Worm (Caenorhabditis elegans) whole organism, early embryonic: ENCODE measurements around the gene srg-41.
A peak's percentile ranks its signal among the peaks of the same experiment; 100 is the strongest.

Experiments
- B0310.2 ChIP-seq: sonication (generic microtip); optimal IDR thresholded peaks from 2 replicates; lab custom pipeline; 2016; ENCODE audit warnings: mild to moderate bottlenecking, missing genetic modification characterization, missing compliant biosample characterization
- F13C5.2 ChIP-seq: sonication (generic microtip); optimal IDR thresholded peaks from 2 replicates; lab custom pipeline; 2017; ENCODE audit warnings: mild to moderate bottlenecking, missing genetic modification characterization, inconsistent platforms, missing compliant biosample characterization
- aly-1 ChIP-seq: sonication (generic microtip); optimal IDR thresholded peaks from 2 replicates; lab custom pipeline; 2016; ENCODE audit warnings: missing genetic modification characterization, missing compliant biosample characterization
- ama-1 ChIP-seq: fragments of 150-350 bp; optimal IDR thresholded peaks from 2 replicates; lab custom pipeline; 2014
- ceh-13 ChIP-seq: fragments of 200-800 bp; sonication (Bioruptor generic); optimal IDR thresholded peaks from 2 replicates; lab custom pipeline; 2018; ENCODE audit warnings: mild to moderate bottlenecking, missing genetic modification characterization, missing compliant biosample characterization
- ceh-36 ChIP-seq: sonication (generic microtip); optimal IDR thresholded peaks from 2 replicates; lab custom pipeline; 2016; ENCODE audit warnings: missing genetic modification characterization, inconsistent platforms, missing compliant biosample characterization
- ets-7 ChIP-seq: sonication (generic microtip); optimal IDR thresholded peaks from 2 replicates; lab custom pipeline; 2016; ENCODE audit warnings: missing genotype, missing genetic modification characterization, missing compliant biosample characterization
- flt-1 ChIP-seq: fragments of 200-800 bp; sonication (Bioruptor generic); IDR thresholded peaks from 2 replicates; pipeline ENCODE4 v1.3.6; 2022; ENCODE audit warnings: missing genetic modification characterization, missing compliant biosample characterization
- hmbx-1 ChIP-seq: sonication (generic microtip); optimal IDR thresholded peaks from 2 replicates; lab custom pipeline; 2016; ENCODE audit warnings: mild to moderate bottlenecking, missing genetic modification characterization, missing compliant biosample characterization
- hmg-4 ChIP-seq: fragments of 200-800 bp; sonication (Bioruptor generic); optimal IDR thresholded peaks from 2 replicates; lab custom pipeline; 2018; ENCODE audit warnings: mild to moderate bottlenecking, missing genetic modification characterization, missing compliant biosample characterization
- hnd-1 ChIP-seq: sonication (generic microtip); optimal IDR thresholded peaks from 2 replicates; lab custom pipeline; 2016; ENCODE audit warnings: missing genetic modification characterization, missing compliant biosample characterization
- pes-1 ChIP-seq: fragments of 200-800 bp; sonication (Bioruptor generic); IDR thresholded peaks from 2 replicates; pipeline ENCODE4 v1.3.6; 2022; ENCODE audit warnings: missing genetic modification reagents, missing genetic modification characterization, missing compliant biosample characterization
- scrt-1 ChIP-seq: fragments of 200-800 bp; sonication (Bioruptor generic); IDR thresholded peaks from 2 replicates; pipeline ENCODE4 v1.3.6; 2022; ENCODE audit warnings: missing genetic modification characterization, missing compliant biosample characterization
- sea-1 ChIP-seq: fragments of 200-800 bp; sonication (Bioruptor generic); conservative IDR thresholded peaks from 2 replicates; pipeline ENCODE4 v1.3.6; 2022; ENCODE audit warnings: missing genetic modification characterization, missing compliant biosample characterization
- tbx-11 ChIP-seq: fragments of 200-800 bp; sonication (Bioruptor generic); IDR thresholded peaks from 2 replicates; pipeline ENCODE4 v1.3.6; 2022; ENCODE audit warnings: missing genetic modification characterization, missing compliant biosample characterization
- tbx-37 ChIP-seq: fragments of 200-800 bp; sonication (Bioruptor generic); conservative IDR thresholded peaks from 2 replicates; pipeline ENCODE4 v1.3.6; 2022; ENCODE audit warnings: missing genetic modification reagents, missing genetic modification characterization, missing compliant biosample characterization
- tra-4 ChIP-seq: sonication (generic microtip); optimal IDR thresholded peaks from 2 replicates; lab custom pipeline; 2017; ENCODE audit warnings: missing genetic modification characterization, missing compliant biosample characterization

srg-41 gene

ce11 chrV:11113041-11113574 is 48.6 kb downstream of the srg-41 start, which contains the start of gene erfa-3:
Gene erfa-3 (minus strand): TSS chrV:11113091.
- TF ChIP-seq aly-1 (peak; percentile 76), pes-1 (no peak), flt-1 (GFP tag; lab: Robert Waterston, UW) (peak; percentile 49; the same call in 1 of the 2 replicates), ets-7 (tag; lab: Kevin White, UChicago) (peak; percentile 53), ama-1 (lab: Kevin White, UChicago) (no peak), tbx-37 (GFP tag; lab: Robert Waterston, UW) (peak; percentile 61; the same call in 1 of the 2 replicates), tbx-11 (peak; percentile 74; the same call in 1 of the 2 replicates), B0310.2 (tag; lab: Kevin White, UChicago) (no peak), scrt-1 (GFP tag; lab: Robert Waterston, UW) (peak; percentile 51; the same call in 1 of the 2 replicates), ceh-13 (GFP tag; lab: Kevin White, UChicago) (peak; percentile 60), sea-1 (GFP tag; lab: Robert Waterston, UW) (peak; percentile 70; the same call in 1 of the 2 replicates), F13C5.2 (peak; percentile 91), ceh-36 (peak; percentile 51), hmg-4 (GFP tag; lab: Kevin White, UChicago) (peak; percentile 56), hnd-1 (tag; lab: Kevin White, UChicago) (peak; percentile 55), tra-4 (peak; percentile 62), hmbx-1 (tag; lab: Kevin White, UChicago) (peak; percentile 48)
